Fruit fly (Drosophila melanogaster) whole organism, embryonic: ENCODE results near the gene CG6928.

Source experiments
- Antp ChIP-seq: fragments of 200-800 bp; sonication (Bioruptor generic); optimal IDR thresholded peaks from 3 replicates; lab custom pipeline; 2016; ENCODE audit warnings: missing biosample characterization, missing genetic modification characterization
- Atf3 ChIP-seq: fragments of 200-800 bp; sonication (Bioruptor generic); optimal IDR thresholded peaks from 3 replicates; lab custom pipeline; 2016; ENCODE audit warnings: missing biosample characterization, missing genetic modification characterization
- Atf6 ChIP-seq: fragments of 200-800 bp; sonication (Bioruptor generic); IDR thresholded peaks from 2 replicates; pipeline ENCODE4 v1.3.6; 2022; ENCODE audit warnings: missing biosample characterization, missing genetic modification characterization
- Bgb ChIP-seq: fragments of 200-800 bp; sonication (Bioruptor generic); IDR thresholded peaks from 2 replicates; pipeline ENCODE4 v1.3.6; 2022; ENCODE audit warnings: missing biosample characterization, missing genetic modification characterization; ENCODE audit not compliant: partially characterized antibody
- BtbVII ChIP-seq: fragments of 200-800 bp; sonication (Bioruptor generic); optimal IDR thresholded peaks from 3 replicates; lab custom pipeline; 2017; ENCODE audit warnings: missing biosample characterization, mild to moderate bottlenecking, missing genetic modification characterization
- CG1024 ChIP-seq: fragments of 200-800 bp; sonication (Bioruptor generic); IDR thresholded peaks from 2 replicates; pipeline ENCODE4 v1.3.6; 2022; ENCODE audit warnings: missing biosample characterization, missing genetic modification characterization
- CG10654 ChIP-seq: fragments of 200-800 bp; sonication (Bioruptor generic); optimal IDR thresholded peaks from 2 replicates; lab custom pipeline; 2016; ENCODE audit warnings: missing biosample characterization, missing genetic modification characterization
- CG10979 ChIP-seq: fragments of 200-800 bp; sonication (Bioruptor generic); optimal IDR thresholded peaks from 2 replicates; lab custom pipeline; 2018; ENCODE audit warnings: missing biosample characterization, mild to moderate bottlenecking, missing genetic modification characterization, moderate library complexity
- CG11398 ChIP-seq: fragments of 200-800 bp; sonication (Bioruptor generic); optimal IDR thresholded peaks from 2 replicates; lab custom pipeline; 2016; ENCODE audit warnings: missing biosample characterization, missing genetic modification characterization
- CG12104 ChIP-seq: fragments of 200-800 bp; sonication (Bioruptor generic); optimal IDR thresholded peaks from 3 replicates; lab custom pipeline; 2016; ENCODE audit warnings: missing biosample characterization, missing genetic modification characterization
- CG12391 ChIP-seq: fragments of 200-800 bp; sonication (Bioruptor generic); optimal IDR thresholded peaks from 3 replicates; lab custom pipeline; 2018; ENCODE audit warnings: missing biosample characterization, mild to moderate bottlenecking, missing genetic modification characterization, moderate library complexity
- CG13287 ChIP-seq: fragments of 200-800 bp; sonication (Bioruptor generic); IDR thresholded peaks from 2 replicates; pipeline ENCODE4 v1.3.6; 2022; ENCODE audit warnings: missing biosample characterization, missing genetic modification characterization; ENCODE audit not compliant: partially characterized antibody
- CG14014 ChIP-seq: fragments of 200-800 bp; sonication (Bioruptor generic); IDR thresholded peaks from 2 replicates; pipeline ENCODE4 v1.3.6; 2022; ENCODE audit warnings: missing biosample characterization, missing genetic modification characterization
- CG1647 ChIP-seq: fragments of 200-800 bp; sonication (Bioruptor generic); optimal IDR thresholded peaks from 3 replicates; lab custom pipeline; 2016; ENCODE audit warnings: missing biosample characterization, missing genetic modification characterization
- CG17802 ChIP-seq: fragments of 200-800 bp; sonication (Bioruptor generic); optimal IDR thresholded peaks from 2 replicates; lab custom pipeline; 2018; ENCODE audit warnings: missing biosample characterization, mild to moderate bottlenecking, missing genetic modification characterization, moderate library complexity
- CG2120 ChIP-seq: fragments of 200-800 bp; sonication (Bioruptor generic); optimal IDR thresholded peaks from 3 replicates; lab custom pipeline; 2016; ENCODE audit warnings: missing biosample characterization, missing genetic modification characterization
- CG31441 ChIP-seq: fragments of 200-800 bp; sonication (Bioruptor generic); IDR thresholded peaks from 2 replicates; pipeline ENCODE4 v1.3.6; 2022; ENCODE audit warnings: missing biosample characterization, missing genetic modification characterization
- CG32772 ChIP-seq: fragments of 200-800 bp; sonication (Bioruptor generic); IDR thresholded peaks from 2 replicates; pipeline ENCODE4 v1.3.6; 2022; ENCODE audit warnings: missing biosample characterization, missing genetic modification characterization
- CG3847 ChIP-seq: fragments of 200-800 bp; sonication (Bioruptor generic); IDR thresholded peaks from 2 replicates; pipeline ENCODE4 v1.3.6; 2022; ENCODE audit warnings: missing biosample characterization, missing genetic modification characterization
- CG4424 ChIP-seq: fragments of 200-800 bp; sonication (Bioruptor generic); optimal IDR thresholded peaks from 3 replicates; lab custom pipeline; 2016; ENCODE audit warnings: missing biosample characterization, missing genetic modification characterization
- CG7372 ChIP-seq: fragments of 200-800 bp; sonication (Bioruptor generic); IDR thresholded peaks from 2 replicates; pipeline ENCODE4 v1.3.6; 2022; ENCODE audit warnings: missing biosample characterization, missing genetic modification characterization
- CG8388 ChIP-seq: fragments of 200-800 bp; sonication (Bioruptor generic); optimal IDR thresholded peaks from 2 replicates; lab custom pipeline; 2019; ENCODE audit warnings: missing biosample characterization, mild to moderate bottlenecking, missing genetic modification characterization, moderate library complexity
- CG9215 ChIP-seq: fragments of 200-800 bp; sonication (Bioruptor generic); IDR thresholded peaks from 2 replicates; pipeline ENCODE4 v1.3.6; 2022; ENCODE audit warnings: missing biosample characterization, missing genetic modification characterization
- CkIIα-i1 ChIP-seq: fragments of 200-800 bp; sonication (Bioruptor generic); IDR thresholded peaks from 2 replicates; pipeline ENCODE4 v1.3.6; 2022; ENCODE audit warnings: missing biosample characterization, missing genetic modification characterization
- D19B ChIP-seq: fragments of 200-800 bp; sonication (Bioruptor generic); optimal IDR thresholded peaks from 2 replicates; lab custom pipeline; 2017; ENCODE audit warnings: missing biosample characterization, mild to moderate bottlenecking, missing genetic modification characterization
- Eip74EF ChIP-seq, 2 experiments: fragments of 200-800 bp in 1 of 2; fragments of >200 bp in 1 of 2; sonication (Bioruptor generic) in 1 of 2; optimal IDR thresholded peaks; 2 replicates each; lab custom pipeline; 2017 to 2019; ENCODE audit warnings: missing biosample characterization in 2 of 2, missing genetic modification characterization in 2 of 2, mild to moderate bottlenecking in 1 of 2, moderate library complexity in 1 of 2
- Gsc ChIP-seq: fragments of 200-800 bp; sonication (Bioruptor generic); IDR thresholded peaks from 2 replicates; pipeline ENCODE4 v1.3.6; 2022; ENCODE audit warnings: missing biosample characterization, missing genetic modification characterization
- Lhr ChIP-seq: fragments of 200-800 bp; sonication (Bioruptor generic); optimal IDR thresholded peaks from 3 replicates; lab custom pipeline; 2017; ENCODE audit warnings: mild to moderate bottlenecking, missing biosample characterization, missing genetic modification reagents, missing genetic modification characterization
- MTF-1 ChIP-seq: fragments of 200-800 bp; sonication (Bioruptor generic); optimal IDR thresholded peaks from 2 replicates; lab custom pipeline; 2018; ENCODE audit warnings: missing biosample characterization, mild to moderate bottlenecking, missing genetic modification characterization, borderline replicate concordance
- Nf-YC ChIP-seq: fragments of 200-800 bp; optimal IDR thresholded peaks from 3 replicates; lab custom pipeline; 2019; ENCODE audit warnings: missing biosample characterization, mild to moderate bottlenecking, missing genetic modification characterization, moderate library complexity
- ab ChIP-seq: fragments of 200-800 bp; sonication (Bioruptor generic); optimal IDR thresholded peaks from 2 replicates; lab custom pipeline; 2016; ENCODE audit warnings: missing biosample characterization, missing genetic modification characterization
- bab2 ChIP-seq: fragments of 200-800 bp; sonication (Bioruptor generic); optimal IDR thresholded peaks from 2 replicates; lab custom pipeline; 2016; ENCODE audit warnings: missing biosample characterization, missing genetic modification characterization
- btn ChIP-seq: fragments of 200-800 bp; sonication (Bioruptor generic); optimal IDR thresholded peaks from 2 replicates; lab custom pipeline; 2016; ENCODE audit warnings: missing biosample characterization, missing genetic modification characterization
- ci ChIP-seq: fragments of 200-800 bp; sonication (Bioruptor generic); IDR thresholded peaks from 3 replicates; pipeline ENCODE4 v1.3.6; 2022; ENCODE audit warnings: missing biosample characterization, missing genetic modification characterization
- gcm ChIP-seq: fragments of 200-800 bp; sonication (Bioruptor generic); optimal IDR thresholded peaks from 2 replicates; lab custom pipeline; 2019; ENCODE audit warnings: missing biosample characterization, mild to moderate bottlenecking, missing genetic modification characterization, moderate library complexity
- lmd ChIP-seq: fragments of 200-800 bp; sonication (Bioruptor generic); IDR thresholded peaks from 2 replicates; pipeline ENCODE4 v1.3.6; 2022; ENCODE audit warnings: missing biosample characterization, missing genetic modification characterization
- lov ChIP-seq, 2 experiments: fragments of 200-800 bp in 1 of 2; fragments of >200 bp in 1 of 2; sonication (Bioruptor generic) in 1 of 2; IDR thresholded peaks in 1 of 2; optimal IDR thresholded peaks in 1 of 2; 2 replicates in 1 of 2; 3 replicates in 1 of 2; pipeline versions ENCODE4 v1.3.6 to Lab custom; 2017 to 2022; ENCODE audit warnings: missing biosample characterization in 1 of 2, missing genetic modification characterization in 1 of 2
- nmo ChIP-seq: fragments of 200-800 bp; sonication (Bioruptor generic); optimal IDR thresholded peaks from 2 replicates; lab custom pipeline; 2018; ENCODE audit warnings: missing biosample characterization, mild to moderate bottlenecking, missing genetic modification characterization, moderate library complexity
- onecut ChIP-seq: fragments of 200-800 bp; sonication (Bioruptor generic); IDR thresholded peaks from 2 replicates; pipeline ENCODE4 v1.3.6; 2022; ENCODE audit warnings: missing biosample characterization, missing genetic modification characterization
- org-1 ChIP-seq: fragments of 200-800 bp; sonication (Bioruptor generic); optimal IDR thresholded peaks from 2 replicates; lab custom pipeline; 2017; ENCODE audit warnings: missing biosample characterization, missing genetic modification characterization
- pan ChIP-seq, 4 experiments: fragments of >200 bp in 3 of 4; fragments of 200-800 bp in 1 of 4; sonication (Bioruptor generic) in 1 of 4; optimal IDR thresholded peaks in 3 of 4; IDR thresholded peaks in 1 of 4; 2 replicates each; pipeline versions ENCODE4 v1.3.6 to Lab custom; 2017 to 2022; ENCODE audit warnings: missing biosample characterization in 2 of 4, missing genetic modification characterization in 2 of 4, mixed read lengths in 1 of 4
- peb ChIP-seq: fragments of 200-800 bp; sonication (Bioruptor generic); IDR thresholded peaks from 2 replicates; pipeline ENCODE4 v1.3.6; 2022; ENCODE audit warnings: missing biosample characterization, missing genetic modification characterization
- pnt ChIP-seq: fragments of 200-800 bp; sonication (Bioruptor generic); optimal IDR thresholded peaks from 3 replicates; lab custom pipeline; 2016; ENCODE audit warnings: missing biosample characterization, missing genetic modification characterization
- ro ChIP-seq: fragments of 200-800 bp; sonication (Bioruptor generic); IDR thresholded peaks from 2 replicates; pipeline ENCODE4 v1.3.6; 2022; ENCODE audit warnings: missing biosample characterization, missing genetic modification characterization
- row ChIP-seq: fragments of 200-800 bp; sonication (Bioruptor generic); IDR thresholded peaks from 3 replicates; pipeline ENCODE4 v1.3.6; 2022; ENCODE audit warnings: missing biosample characterization, missing genetic modification characterization
- scrt ChIP-seq: fragments of 200-800 bp; sonication (Bioruptor generic); optimal IDR thresholded peaks from 2 replicates; lab custom pipeline; 2018; ENCODE audit warnings: missing biosample characterization, mild to moderate bottlenecking, missing genetic modification characterization, moderate library complexity
- stc ChIP-seq: fragments of 200-800 bp; sonication (Bioruptor generic); IDR thresholded peaks from 2 replicates; pipeline ENCODE4 v1.3.6; 2022; ENCODE audit warnings: missing biosample characterization, missing genetic modification characterization
- tll ChIP-seq, 2 experiments: fragments of 200-800 bp in 1 of 2; fragments of >200 bp in 1 of 2; sonication (Bioruptor generic) in 1 of 2; optimal IDR thresholded peaks; 2 replicates each; lab custom pipeline; 2017 to 2019; ENCODE audit warnings: missing biosample characterization in 2 of 2, missing genetic modification characterization in 2 of 2, mild to moderate bottlenecking in 1 of 2, moderate library complexity in 1 of 2

Gene CG6928

dm6 chr3L:12037449-12038163 is 34.7 kb downstream of the CG6928 start (continued):
- peak; percentile 54 for TF ChIP-seq CG31441 (GFP tag; lab: Robert Waterston, UW)
- no peak for TF ChIP-seq CG3847 (GFP tag; lab: Robert Waterston, UW)
- no peak for TF ChIP-seq pnt (GFP tag; lab: Kevin White, UChicago)
- TF ChIP-seq gcm, result no peak
- TF ChIP-seq Eip74EF (GFP tag; optimal IDR thresholded peaks at IDR 0.05; lab: Kevin White, UChicago), result no peak
- no peak for TF ChIP-seq Gsc
- no peak for TF ChIP-seq CG11398 (GFP tag; lab: Kevin White, UChicago)
- no peak for TF ChIP-seq CG1647 (GFP tag; lab: Kevin White, UChicago)
- no peak for TF ChIP-seq ab (GFP tag; lab: Kevin White, UChicago)
- no peak for TF ChIP-seq D19B (GFP tag; lab: Kevin White, UChicago)
- TF ChIP-seq CG12104 (GFP tag; lab: Kevin White, UChicago), result no peak
- 0 out of 2 replicates have a peak, but pooled peaks have one; percentile 14 for TF ChIP-seq CG9215 (GFP tag; lab: Robert Waterston, UW)
- TF ChIP-seq btn (GFP tag; lab: Kevin White, UChicago), result peak; percentile 48
- TF ChIP-seq CG7372 (GFP tag; lab: Robert Waterston, UW), result peak; percentile 18; the same call in 1 of the 2 replicates
- TF ChIP-seq Antp (GFP tag; lab: Kevin White, UChicago), result no peak
- peak; percentile 89 for TF ChIP-seq CG10979
- TF ChIP-seq Lhr (GFP tag; lab: Kevin White, UChicago), result no peak
- peak; percentile 71 for TF ChIP-seq row (GFP tag; lab: Robert Waterston, UW)
- TF ChIP-seq CG10654 (GFP tag; lab: Kevin White, UChicago), result peak; percentile 16
- peak; percentile 70 for TF ChIP-seq CG4424
- peak; percentile 59 for TF ChIP-seq CG1024 (GFP tag; lab: Robert Waterston, UW)
- no peak for TF ChIP-seq CkIIα-i1 (GFP tag; lab: Robert Waterston, UW)
- TF ChIP-seq Atf6 (GFP tag; lab: Robert Waterston, UW), result no peak
- peak; percentile 26 for TF ChIP-seq CG2120 (GFP tag; lab: Kevin White, UChicago)
- peak; percentile 66; the same call in 1 of the 3 replicates for TF ChIP-seq ci (GFP tag; lab: Robert Waterston, UW)
- TF ChIP-seq stc (GFP tag; lab: Robert Waterston, UW), result peak; percentile 50
- no peak for TF ChIP-seq CG17802
- TF ChIP-seq Nf-YC, result no peak
- TF ChIP-seq CG14014 (GFP tag; lab: Robert Waterston, UW), result no peak
- TF ChIP-seq tll (GFP tag; optimal IDR thresholded peaks at IDR 0.05; lab: Kevin White, UChicago), result no peak
- peak; percentile 50 for TF ChIP-seq nmo (GFP tag; lab: Kevin White, UChicago)
- TF ChIP-seq onecut (GFP tag; lab: Robert Waterston, UW), result peak; percentile 49
- 0 out of 2 replicates have a peak, but pooled peaks have one; percentile 23 for TF ChIP-seq peb (GFP tag; lab: Robert Waterston, UW)
- TF ChIP-seq pan (optimal IDR thresholded peaks at IDR 0.05; lab: Kevin White, UChicago), result no peak
- TF ChIP-seq pan (GFP tag; optimal IDR thresholded peaks at IDR 0.05 in 1 of 2, IDR thresholded peaks at IDR 0.05 in 1 of 2), result peak in 1 of 2 experiments; percentile 43
- TF ChIP-seq org-1 (GFP tag; lab: Kevin White, UChicago), result no peak
- peak; percentile 11 for TF ChIP-seq Atf3 (GFP tag; lab: Kevin White, UChicago)
- no peak for TF ChIP-seq CG13287 (GFP tag; lab: Robert Waterston, UW)
- TF ChIP-seq CG32772 (GFP tag; lab: Robert Waterston, UW), result peak; percentile 65
- TF ChIP-seq lmd (GFP tag; lab: Robert Waterston, UW), result peak; percentile 54
- peak; percentile 31 for TF ChIP-seq bab2 (GFP tag; lab: Kevin White, UChicago)
- peak; percentile 47 for TF ChIP-seq CG12391 (tag; lab: Kevin White, UChicago)
- TF ChIP-seq MTF-1 (GFP tag; lab: Kevin White, UChicago), result no peak
- peak; percentile 53 for TF ChIP-seq ro (GFP tag; lab: Robert Waterston, UW)
- no peak for TF ChIP-seq CG8388 (GFP tag; lab: Kevin White, UChicago)
- TF ChIP-seq lov (optimal IDR thresholded peaks at IDR 0.05; lab: Kevin White, UChicago), result no peak
- no peak for TF ChIP-seq lov (GFP tag; IDR thresholded peaks at IDR 0.05; lab: Robert Waterston, UW)
- TF ChIP-seq BtbVII (GFP tag; lab: Kevin White, UChicago), result no peak
- no peak for TF ChIP-seq Bgb (GFP tag; lab: Robert Waterston, UW)
- TF ChIP-seq scrt (GFP tag; lab: Kevin White, UChicago), result no peak
